Fruit fly (Drosophila melanogaster): ENCODE data around the gene Octbeta1R.

The Octbeta1R gene

dm6 chr3R:22524344-22525072 is 27.5 kb downstream of the Octbeta1R start (continued):
- TF ChIP-seq Myc (optimal IDR thresholded peaks at IDR 0.05), result no peak
- no peak for TF ChIP-seq N (GFP tag; optimal IDR thresholded peaks at IDR 0.05)

dm6 chr3R:22525073-22525413 is 28.0 kb downstream of the Octbeta1R start:
- TF ChIP-seq N (GFP tag; optimal IDR thresholded peaks at IDR 0.05) (no peak), CG9705 (GFP tag; optimal IDR thresholded peaks at IDR 0.05) (no peak), OdsH (GFP tag; optimal IDR thresholded peaks at IDR 0.05) (no peak), woc (GFP tag; optimal IDR thresholded peaks at IDR 0.05) (no peak), h (GFP tag; optimal IDR thresholded peaks at IDR 0.05) (no peak), dsf (GFP tag; optimal IDR thresholded peaks at IDR 0.05; ENCODE audit: borderline replicate concordance) (no peak), Abd-B (GFP tag; optimal IDR thresholded peaks at IDR 0.05) (no peak), GATAd (GFP tag; optimal IDR thresholded peaks at IDR 0.05) (no peak), CG32264 (GFP tag; optimal IDR thresholded peaks at IDR 0.05) (no peak)

dm6 chr3R:22525546-22526352 is 28.7 kb downstream of the Octbeta1R start:
- TF ChIP-seq Rel (GFP tag; optimal IDR thresholded peaks at IDR 0.05) (no peak), Rel (tag; optimal IDR thresholded peaks at IDR 0.05) (peak; percentile 78), Hr83 (GFP tag; optimal IDR thresholded peaks at IDR 0.05; ENCODE audit: poor library complexity, severe bottlenecking) (no peak), Mio (GFP tag; optimal IDR thresholded peaks at IDR 0.05) (no peak)

dm6 chr3R:22526353-22526907 is 29.4 kb downstream of the Octbeta1R start:
- TF ChIP-seq Myc (optimal IDR thresholded peaks at IDR 0.05) (no peak), woc (GFP tag; optimal IDR thresholded peaks at IDR 0.05) (no peak), tai (GFP tag; optimal IDR thresholded peaks at IDR 0.05) (no peak), Rel (GFP tag; optimal IDR thresholded peaks at IDR 0.05) (no peak), Rel (tag; optimal IDR thresholded peaks at IDR 0.05) (peak; percentile 61), Dif (GFP tag; optimal IDR thresholded peaks at IDR 0.05; ENCODE audit: partially characterized antibody) (no peak), Vsx2 (GFP tag; optimal IDR thresholded peaks at IDR 0.05; ENCODE audit: partially characterized antibody) (no peak), Sp1 (GFP tag; optimal IDR thresholded peaks at IDR 0.05) (no peak), fru (GFP tag; optimal IDR thresholded peaks at IDR 0.05) (peak; percentile 27), N (GFP tag; optimal IDR thresholded peaks at IDR 0.05) (no peak), GATAd (GFP tag; optimal IDR thresholded peaks at IDR 0.05) (no peak), Jra (GFP tag; optimal IDR thresholded peaks at IDR 0.05) (no peak), psq (GFP tag; optimal IDR thresholded peaks at IDR 0.05) (no peak), HLH106 (tag; optimal IDR thresholded peaks at IDR 0.05) (no peak), dl (GFP tag; optimal IDR thresholded peaks at IDR 0.05; ENCODE audit: insufficient read depth in 1 of 2, partially characterized antibody in 2 of 2) (peak in 1 of 2 experiments; percentile 32), dmrt93B (GFP tag; optimal IDR thresholded peaks at IDR 0.05) (no peak), Mio (GFP tag; optimal IDR thresholded peaks at IDR 0.05) (no peak), CG9705 (GFP tag; optimal IDR thresholded peaks at IDR 0.05) (no peak), pan (optimal IDR thresholded peaks at IDR 0.05) (no peak), Hr83 (GFP tag; optimal IDR thresholded peaks at IDR 0.05; ENCODE audit: poor library complexity, severe bottlenecking) (no peak), CG32264 (GFP tag; optimal IDR thresholded peaks at IDR 0.05) (no peak), ey (GFP tag; optimal IDR thresholded peaks at IDR 0.05) (no peak), Abd-B (GFP tag; optimal IDR thresholded peaks at IDR 0.05) (no peak), Hr78 (GFP tag; optimal IDR thresholded peaks at IDR 0.05) (no peak), Hnf4 (GFP tag; optimal IDR thresholded peaks at IDR 0.05) (no peak), OdsH (GFP tag; optimal IDR thresholded peaks at IDR 0.05) (peak; percentile 9), rgr (GFP tag; optimal IDR thresholded peaks at IDR 0.05) (no peak), CrebA (GFP tag; optimal IDR thresholded peaks at IDR 0.05; ENCODE audit: borderline replicate concordance) (no peak), Dfd (GFP tag; optimal IDR thresholded peaks at IDR 0.05) (no peak), sv (GFP tag; optimal IDR thresholded peaks at IDR 0.05) (no peak), h (GFP tag; optimal IDR thresholded peaks at IDR 0.05) (no peak), usp (GFP tag; optimal IDR thresholded peaks at IDR 0.05) (no peak), brk (GFP tag; optimal IDR thresholded peaks at IDR 0.05) (no peak), br (GFP tag; optimal IDR thresholded peaks at IDR 0.05) (no peak), jim (GFP tag; optimal IDR thresholded peaks at IDR 0.05) (no peak), lola (GFP tag; optimal IDR thresholded peaks at IDR 0.05) (no peak), dsf (GFP tag; optimal IDR thresholded peaks at IDR 0.05; ENCODE audit: borderline replicate concordance) (no peak), foxo (GFP tag; optimal IDR thresholded peaks at IDR 0.05) (peak in 1 of 2 experiments; percentile 18), sage (GFP tag; optimal IDR thresholded peaks at IDR 0.05) (no peak)

All from whole organism, wandering third instar larva.